Worm (Caenorhabditis elegans) whole organism, L4 larva: ENCODE measurements around the gene Y53F4B.39.

Source experiments
- F10B5.3 ChIP-seq: sonication (generic microtip); optimal IDR thresholded peaks from 2 replicates; lab custom pipeline; 2016; ENCODE audit warnings: mild to moderate bottlenecking, missing genetic modification characterization, missing compliant biosample characterization
- F26F4.8 ChIP-seq: fragments of 200-800 bp; sonication (Bioruptor generic); conservative IDR thresholded peaks from 2 replicates; pipeline ENCODE4 v1.3.6; 2022; ENCODE audit warnings: missing genetic modification characterization, missing compliant biosample characterization
- F49E8.2 ChIP-seq: sonication (generic microtip); optimal IDR thresholded peaks from 2 replicates; lab custom pipeline; 2016; ENCODE audit warnings: missing compliant biosample characterization, mild to moderate bottlenecking, missing genetic modification characterization, borderline replicate concordance
- R02D3.7 ChIP-seq: fragments of 150-350 bp; sonication (generic microtip); optimal IDR thresholded peaks from 3 replicates; lab custom pipeline; 2014; ENCODE audit warnings: missing biosample characterization, missing genetic modification characterization
- Y48G9A.11 ChIP-seq: fragments of 200-800 bp; sonication (Bioruptor generic); IDR thresholded peaks from 2 replicates; pipeline ENCODE4 v1.3.6; 2022; ENCODE audit warnings: missing genetic modification reagents, missing genetic modification characterization, missing compliant biosample characterization
- ZK337.2 ChIP-seq: fragments of 200-800 bp; sonication (Bioruptor generic); IDR thresholded peaks from 2 replicates; pipeline ENCODE4 v1.3.6; 2022; ENCODE audit warnings: missing genetic modification reagents, missing genetic modification characterization, missing compliant biosample characterization
- aha-1 ChIP-seq: fragments of 150-350 bp; peaks from one replicate; lab custom pipeline; 2014; ENCODE audit warnings: missing biosample characterization, missing genetic modification characterization
- aly-2 ChIP-seq: sonication (generic microtip); optimal IDR thresholded peaks from 2 replicates; lab custom pipeline; 2018; ENCODE audit warnings: missing biosample characterization, missing genetic modification characterization
- ceh-32 ChIP-seq: sonication (generic microtip); optimal IDR thresholded peaks from 2 replicates; lab custom pipeline; 2016; ENCODE audit warnings: mild to moderate bottlenecking, missing genetic modification characterization, missing compliant biosample characterization; ENCODE audit not compliant: poor library complexity
- ces-1 ChIP-seq: fragments of 150-350 bp; sonication (generic microtip); optimal IDR thresholded peaks from 4 replicates; lab custom pipeline; 2014; ENCODE audit warnings: missing biosample characterization, missing genetic modification reagents, missing genetic modification characterization
- dmd-6 ChIP-seq: fragments of 200-800 bp; sonication (Bioruptor generic); IDR thresholded peaks from 2 replicates; pipeline ENCODE4 v1.3.6; 2022; ENCODE audit warnings: missing genetic modification reagents, missing genetic modification characterization, missing compliant biosample characterization
- dmd-9 ChIP-seq: fragments of 200-800 bp; sonication (Bioruptor generic); IDR thresholded peaks from 2 replicates; pipeline ENCODE4 v1.3.6; 2022; ENCODE audit warnings: missing genetic modification reagents, missing genetic modification characterization, missing compliant biosample characterization
- dve-1 ChIP-seq: sonication (generic microtip); optimal IDR thresholded peaks from 2 replicates; lab custom pipeline; 2017; ENCODE audit warnings: antibody characterized with exemption, mild to moderate bottlenecking, missing genetic modification characterization, missing compliant biosample characterization; ENCODE audit not compliant: insufficient read depth
- egl-27 ChIP-seq: sonication (generic microtip); optimal IDR thresholded peaks from 3 replicates; lab custom pipeline; 2017; ENCODE audit warnings: missing biosample characterization, missing genetic modification reagents, missing genetic modification characterization
- fkh-10 ChIP-seq: fragments of 150-350 bp; optimal IDR thresholded peaks from 2 replicates; lab custom pipeline; 2014; ENCODE audit warnings: missing biosample characterization, missing genetic modification reagents, missing genetic modification characterization
- hlh-11 ChIP-seq: fragments of 200-800 bp; sonication (Bioruptor generic); optimal IDR thresholded peaks from 2 replicates; lab custom pipeline; 2018; ENCODE audit warnings: mild to moderate bottlenecking, missing genetic modification characterization, missing compliant biosample characterization
- lim-7 ChIP-seq: fragments of 200-800 bp; sonication (Bioruptor generic); IDR thresholded peaks from 2 replicates; pipeline ENCODE4 v1.3.6; 2022; ENCODE audit warnings: missing genetic modification characterization, missing compliant biosample characterization
- lin-1 ChIP-seq: fragments of 200-800 bp; sonication (Bioruptor generic); IDR thresholded peaks from 2 replicates; pipeline ENCODE4 v1.3.6; 2022; ENCODE audit warnings: missing genetic modification reagents, missing genetic modification characterization, missing compliant biosample characterization
- lin-29 ChIP-seq: fragments of 200-800 bp; sonication (Bioruptor generic); IDR thresholded peaks from 2 replicates; pipeline ENCODE4 v1.3.6; 2022; ENCODE audit warnings: missing genetic modification reagents, missing genetic modification characterization, missing compliant biosample characterization
- lin-38 ChIP-seq: fragments of 200-800 bp; sonication (Bioruptor generic); IDR thresholded peaks from 2 replicates; pipeline ENCODE4 v1.3.6; 2022; ENCODE audit warnings: missing genetic modification reagents, missing genetic modification characterization, missing compliant biosample characterization
- lir-3 ChIP-seq: sonication (generic microtip); optimal IDR thresholded peaks from 2 replicates; lab custom pipeline; 2016; ENCODE audit warnings: mild to moderate bottlenecking, missing genetic modification characterization, missing compliant biosample characterization
- lsy-2 ChIP-seq, 2 experiments: fragments of 150-350 bp in 1 of 2; sonication (generic microtip) in 1 of 2; optimal IDR thresholded peaks; 2 replicates each; lab custom pipeline; 2014 to 2017; ENCODE audit warnings: missing biosample characterization in 2 of 2, missing genetic modification characterization in 2 of 2
- mdt-29 ChIP-seq: fragments of 200-800 bp; sonication (Bioruptor generic); IDR thresholded peaks from 2 replicates; pipeline ENCODE4 v1.3.6; 2022; ENCODE audit warnings: missing genetic modification reagents, missing genetic modification characterization, missing compliant biosample characterization
- mep-1 ChIP-seq: fragments of 150-350 bp; sonication (generic microtip); optimal IDR thresholded peaks from 3 replicates; lab custom pipeline; 2014; ENCODE audit warnings: missing biosample characterization, missing genetic modification characterization
- nhr-10 ChIP-seq: fragments of 150-350 bp; optimal IDR thresholded peaks from 2 replicates; lab custom pipeline; 2014; ENCODE audit warnings: missing biosample characterization, missing genetic modification characterization
- nhr-11 ChIP-seq: fragments of 150-350 bp; optimal IDR thresholded peaks from 2 replicates; lab custom pipeline; 2014; ENCODE audit warnings: missing biosample characterization, missing genetic modification characterization
- nhr-25 ChIP-seq: sonication (generic microtip); optimal IDR thresholded peaks from 2 replicates; lab custom pipeline; 2017; ENCODE audit warnings: missing genetic modification characterization, mild to moderate bottlenecking, missing compliant biosample characterization, antibody characterized with exemption, moderate library complexity, borderline replicate concordance; ENCODE audit not compliant: insufficient read depth
- nhr-48 ChIP-seq: sonication (generic microtip); optimal IDR thresholded peaks from 2 replicates; lab custom pipeline; 2016; ENCODE audit warnings: mild to moderate bottlenecking, missing genetic modification characterization, missing compliant biosample characterization
- saeg-2 ChIP-seq: fragments of 200-800 bp; sonication (Bioruptor generic); IDR thresholded peaks from 2 replicates; pipeline ENCODE4 v1.3.6; 2022; ENCODE audit warnings: missing genetic modification reagents, missing genetic modification characterization, missing compliant biosample characterization
- set-16 ChIP-seq: fragments of 200-800 bp; sonication (Bioruptor generic); IDR thresholded peaks from 2 replicates; pipeline ENCODE4 v1.3.6; 2022; ENCODE audit warnings: missing genetic modification reagents, missing genetic modification characterization, missing compliant biosample characterization
- skn-1 ChIP-seq: fragments of 150-350 bp; optimal IDR thresholded peaks from 2 replicates; lab custom pipeline; 2014; ENCODE audit warnings: missing biosample characterization, missing genetic modification characterization
- snpc-1.2 ChIP-seq: fragments of 200-800 bp; sonication (Bioruptor generic); IDR thresholded peaks from 2 replicates; pipeline ENCODE4 v1.3.6; 2022; ENCODE audit warnings: missing genetic modification reagents, missing genetic modification characterization, missing compliant biosample characterization
- spr-1 ChIP-seq: sonication (generic microtip); optimal IDR thresholded peaks from 2 replicates; lab custom pipeline; 2016; ENCODE audit warnings: mild to moderate bottlenecking, missing genetic modification characterization, missing compliant biosample characterization
- tag-97 ChIP-seq: fragments of 200-800 bp; sonication (Bioruptor generic); IDR thresholded peaks from 2 replicates; pipeline ENCODE4 v1.3.6; 2022; ENCODE audit warnings: missing genetic modification characterization, missing compliant biosample characterization
- tra-1 ChIP-seq: fragments of 200-800 bp; sonication (Bioruptor generic); IDR thresholded peaks from 2 replicates; pipeline ENCODE4 v1.3.6; 2022; ENCODE audit warnings: missing genetic modification reagents, missing genetic modification characterization, missing compliant biosample characterization
- unc-130 ChIP-seq: sonication (generic microtip); optimal IDR thresholded peaks from 2 replicates; lab custom pipeline; 2016; ENCODE audit warnings: missing genetic modification reagents, missing genetic modification characterization, missing compliant biosample characterization
- unc-62 ChIP-seq, 3 experiments: fragments of 150-350 bp in 1 of 3; sonication (generic microtip); optimal IDR thresholded peaks in 2 of 3; peaks in 1 of 3; 1 replicate in 1 of 3; 2 replicates in 2 of 3; lab custom pipeline; 2014 to 2017; ENCODE audit warnings: missing biosample characterization in 3 of 3, missing genetic modification characterization in 3 of 3, missing genetic modification reagents in 3 of 3, missing genotype in 1 of 3
- zfp-3 ChIP-seq: fragments of 200-800 bp; sonication (Bioruptor generic); conservative IDR thresholded peaks from 2 replicates; pipeline ENCODE4 v1.3.6; 2022; ENCODE audit warnings: missing genetic modification reagents, missing genetic modification characterization, missing compliant biosample characterization
- zip-11 ChIP-seq: fragments of 200-800 bp; sonication (Bioruptor generic); IDR thresholded peaks from 2 replicates; pipeline ENCODE4 v1.3.6; 2022; ENCODE audit warnings: missing genetic modification characterization, missing compliant biosample characterization

The Y53F4B.39 gene

ce11 chrII:15074760-15075159 lies 35.2 kb upstream of the Y53F4B.39 start (continued):
- no peak for TF ChIP-seq tag-97 (GFP tag; lab: Robert Waterston, UW)

ce11 chrII:15076778-15077435 lies 33.0 kb upstream of the Y53F4B.39 start, which contains the start of gene Y53F4B.19:
Y53F4B.19 (plus strand) TSS chrII:15076934.
- peak; percentile 44 for TF ChIP-seq unc-130
- TF ChIP-seq aha-1 (tag; lab: Kevin White, UChicago), result peak; percentile 86
- TF ChIP-seq lin-38 (GFP tag; lab: Robert Waterston, UW), result peak; percentile 93
- peak in 1 of 2 experiments; percentile 96 for TF ChIP-seq unc-62 (GFP tag; optimal IDR thresholded peaks at IDR 0.05 in 1 of 2; lab: Kevin White, UChicago)
- no peak for TF ChIP-seq unc-62 (tag; optimal IDR thresholded peaks at IDR 0.05; lab: Kevin White, UChicago)
- no peak for TF ChIP-seq tra-1 (GFP tag; lab: Robert Waterston, UW)

DNA sequence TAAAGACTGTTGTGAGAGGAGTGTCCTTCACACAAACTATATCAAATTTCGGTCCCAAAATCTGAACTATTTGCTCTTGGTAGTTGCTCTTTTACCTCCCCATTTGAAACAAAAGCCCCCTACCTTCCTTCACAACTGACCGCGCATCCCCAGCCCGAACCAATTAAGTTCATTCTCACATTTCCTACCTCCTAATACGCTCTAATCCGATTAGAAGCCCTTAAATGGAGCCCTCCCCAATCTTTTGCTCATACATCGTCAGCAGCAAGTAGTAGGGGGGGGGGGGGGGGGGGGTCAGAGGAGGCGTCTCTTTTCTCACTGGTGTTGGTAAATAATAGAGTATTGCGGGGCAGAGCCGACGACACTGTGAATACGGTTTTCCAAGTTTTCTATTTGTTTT lies 29.4 kb upstream of the Y53F4B.39 start:
- TF ChIP-seq F26F4.8 (GFP tag; lab: Robert Waterston, UW) (no peak), aha-1 (tag; lab: Kevin White, UChicago) (peak; percentile 43)
- TF ChIP-seq, all 104 proteins: peak for 1

DNA sequence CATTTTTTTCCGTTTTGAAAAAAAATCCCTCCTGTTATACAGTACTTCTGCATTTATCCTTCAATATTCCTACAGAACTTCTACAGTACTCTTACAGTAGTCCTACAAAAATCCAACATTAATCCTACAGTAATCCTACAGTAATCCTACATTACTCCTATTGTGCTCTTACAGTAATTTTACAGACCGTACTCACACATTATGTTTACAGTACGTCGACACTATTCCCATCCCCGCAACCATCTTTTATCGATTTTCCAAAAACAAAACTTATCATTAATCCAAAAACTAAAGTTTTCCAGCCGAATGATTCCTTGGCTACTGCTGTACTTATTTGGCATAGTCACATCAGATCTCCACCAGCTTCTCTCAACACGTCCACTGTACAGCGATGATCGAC lies 25.8 kb upstream of the Y53F4B.39 start, which contains the start of gene Y53F4B.20:
Gene Y53F4B.20 (plus strand): TSS at position 301 of the 400 bp plus-strand sequence.
- TF ChIP-seq F26F4.8 (GFP tag; lab: Robert Waterston, UW) (no peak), mep-1 (tag; lab: Kevin White, UChicago) (no peak), zip-11 (GFP tag; lab: Robert Waterston, UW) (no peak), egl-27 (tag; lab: Kevin White, UChicago) (no peak), nhr-11 (tag; lab: Kevin White, UChicago) (no peak), fkh-10 (no peak), F10B5.3 (no peak), lir-3 (no peak), lim-7 (GFP tag; lab: Robert Waterston, UW) (no peak), hlh-11 (no peak), dmd-9 (GFP tag; lab: Robert Waterston, UW) (no peak), ceh-32 (no peak), snpc-1.2 (GFP tag; lab: Robert Waterston, UW) (no peak)
- TF ChIP-seq, all 104 proteins: peak for 0

ce11 chrII:15089086-15089895 lies 20.7 kb upstream of the Y53F4B.39 start:
- TF ChIP-seq R02D3.7 (tag; lab: Kevin White, UChicago), result no peak
- peak in 1 of 2 experiments; percentile 94 for TF ChIP-seq unc-62 (GFP tag; optimal IDR thresholded peaks at IDR 0.05 in 1 of 2; lab: Kevin White, UChicago)
- TF ChIP-seq unc-62 (tag; optimal IDR thresholded peaks at IDR 0.05; lab: Kevin White, UChicago), result no peak
- TF ChIP-seq dve-1 (tag; lab: Kevin White, UChicago), result peak; percentile 49
- TF ChIP-seq mdt-29 (GFP tag; lab: Robert Waterston, UW), result no peak
- no peak for TF ChIP-seq lin-1 (GFP tag; lab: Robert Waterston, UW)
- TF ChIP-seq ces-1 (GFP tag; lab: Kevin White, UChicago), result no peak
- no peak for TF ChIP-seq lim-7 (GFP tag; lab: Robert Waterston, UW)
- no peak for TF ChIP-seq skn-1 (tag; lab: Kevin White, UChicago)
- TF ChIP-seq ZK337.2 (GFP tag; lab: Robert Waterston, UW), result peak; percentile 80; the same call in 1 of the 2 replicates
- TF ChIP-seq dmd-6 (GFP tag; lab: Robert Waterston, UW), result peak; percentile 54
- TF ChIP-seq nhr-25 (tag; lab: Kevin White, UChicago), result no peak
- TF ChIP-seq lir-3, result no peak
- TF ChIP-seq F49E8.2 (tag; lab: Kevin White, UChicago), result peak; percentile 26
- TF ChIP-seq set-16 (GFP tag; lab: Robert Waterston, UW), result peak; percentile 70; the same call in 1 of the 2 replicates
- TF ChIP-seq nhr-10 (tag; lab: Kevin White, UChicago), result no peak
- TF ChIP-seq nhr-48 (tag; lab: Kevin White, UChicago), result no peak
- TF ChIP-seq aly-2 (tag; lab: Kevin White, UChicago), result no peak
- no peak for TF ChIP-seq spr-1 (tag; lab: Kevin White, UChicago)
- TF ChIP-seq zip-11 (GFP tag; lab: Robert Waterston, UW), result no peak
- TF ChIP-seq lin-29 (GFP tag; lab: Robert Waterston, UW), result no peak
- no peak for TF ChIP-seq saeg-2 (GFP tag; lab: Robert Waterston, UW)
- TF ChIP-seq Y48G9A.11 (GFP tag; lab: Robert Waterston, UW), result no peak
- no peak for TF ChIP-seq lsy-2 (tag; optimal IDR thresholded peaks at IDR 0.05; lab: Kevin White, UChicago)
- peak; percentile 81 for TF ChIP-seq unc-130
- 0 out of 2 replicates have a peak, but pooled peaks have one; percentile 30 for TF ChIP-seq zfp-3 (GFP tag; lab: Robert Waterston, UW)
- TF ChIP-seq egl-27 (tag; lab: Kevin White, UChicago), result no peak
